Worm (Caenorhabditis elegans) whole organism, late embryonic: ENCODE results near the gene cyp-14A3.

Experiments used
- ceh-2 ChIP-seq: sonication (generic microtip); optimal IDR thresholded peaks from 2 replicates; lab custom pipeline; 2016; ENCODE audit warnings: missing genotype, missing genetic modification characterization, missing compliant biosample characterization
- ceh-9 ChIP-seq: sonication (generic microtip); optimal IDR thresholded peaks from 2 replicates; lab custom pipeline; 2016; ENCODE audit warnings: mild to moderate bottlenecking, missing genetic modification characterization, inconsistent platforms, missing compliant biosample characterization
- ets-4 ChIP-seq: sonication (generic microtip); optimal IDR thresholded peaks from 2 replicates; lab custom pipeline; 2016; ENCODE audit warnings: missing genetic modification characterization, missing compliant biosample characterization
- nfya-1 ChIP-seq: sonication (generic microtip); optimal IDR thresholded peaks from 2 replicates; lab custom pipeline; 2017; ENCODE audit warnings: missing genetic modification characterization, mild to moderate bottlenecking, missing compliant biosample characterization, antibody characterized with exemption, moderate library complexity
- nhr-11 ChIP-seq: fragments of 150-350 bp; optimal IDR thresholded peaks from 2 replicates; lab custom pipeline; 2014; ENCODE audit warnings: missing biosample characterization, missing genetic modification characterization
- tbx-7 ChIP-seq: sonication (generic microtip); optimal IDR thresholded peaks from 2 replicates; lab custom pipeline; 2016; ENCODE audit warnings: missing genotype, missing genetic modification characterization, missing compliant biosample characterization
- unc-55 ChIP-seq: sonication (generic microtip); optimal IDR thresholded peaks from 2 replicates; lab custom pipeline; 2017; ENCODE audit warnings: missing biosample characterization, missing genetic modification reagents, missing genetic modification characterization

ce11 chrX:13284618-13285017 is 10.6 kb upstream of the cyp-14A3 start:
- TF ChIP-seq ceh-9 (no peak), nfya-1 (tag; lab: Kevin White, UChicago) (no peak), tbx-7 (tag; lab: Kevin White, UChicago) (no peak), ets-4 (tag; lab: Kevin White, UChicago) (no peak), nhr-11 (no peak), ceh-2 (tag; lab: Kevin White, UChicago) (no peak), unc-55 (GFP tag; lab: Kevin White, UChicago) (no peak)
